Worm (Caenorhabditis elegans) whole organism, L1 larva: ENCODE measurements around the gene Y54E2A.4.

Experiments
- C16A3.4 ChIP-seq: fragments of 150-350 bp; optimal IDR thresholded peaks from 2 replicates; lab custom pipeline; 2014; ENCODE audit warnings: missing biosample characterization, missing genetic modification characterization
- C34B4.2 ChIP-seq: sonication (generic microtip); optimal IDR thresholded peaks from 2 replicates; lab custom pipeline; 2017; ENCODE audit warnings: mild to moderate bottlenecking, missing genetic modification characterization, missing compliant biosample characterization
- F16B12.6 ChIP-seq: fragments of 150-350 bp; optimal IDR thresholded peaks from 2 replicates; lab custom pipeline; 2014; ENCODE audit warnings: missing biosample characterization, missing genetic modification characterization
- aly-2 ChIP-seq: fragments of 150-350 bp; optimal IDR thresholded peaks from 2 replicates; lab custom pipeline; 2014; ENCODE audit warnings: missing biosample characterization, missing genetic modification characterization
- ama-1 ChIP-seq: fragments of 150-350 bp; optimal IDR thresholded peaks from 2 replicates; lab custom pipeline; 2014
- ceh-88 ChIP-seq: fragments of 200-800 bp; sonication (Bioruptor generic); IDR thresholded peaks from 2 replicates; pipeline ENCODE4 v1.3.6; 2022; ENCODE audit warnings: missing genetic modification characterization, missing compliant biosample characterization
- ceh-90 ChIP-seq: sonication (generic microtip); optimal IDR thresholded peaks from 2 replicates; lab custom pipeline; 2016; ENCODE audit warnings: missing genetic modification characterization, missing compliant biosample characterization
- dpl-1 ChIP-seq, 3 experiments: fragments of 150-350 bp in 2 of 3; sonication (generic microtip) in 1 of 3; optimal IDR thresholded peaks; 2 replicates each; lab custom pipeline; 2014 to 2017; ENCODE audit warnings: missing biosample characterization in 3 of 3, missing genetic modification characterization in 3 of 3, missing genetic modification reagents in 3 of 3
- dsc-1 ChIP-seq: sonication (generic microtip); optimal IDR thresholded peaks from 2 replicates; lab custom pipeline; 2016; ENCODE audit warnings: mild to moderate bottlenecking, missing genetic modification characterization, missing compliant biosample characterization
- efl-3 ChIP-seq: fragments of 200-800 bp; sonication (Bioruptor generic); optimal IDR thresholded peaks from 2 replicates; lab custom pipeline; 2018; ENCODE audit warnings: mild to moderate bottlenecking, missing genetic modification characterization, missing compliant biosample characterization
- egl-13 ChIP-seq: sonication (generic microtip); optimal IDR thresholded peaks from 2 replicates; lab custom pipeline; 2016; ENCODE audit warnings: missing genotype, missing genetic modification reagents, missing genetic modification characterization, missing compliant biosample characterization
- egl-27 ChIP-seq, 2 experiments: fragments of 150-350 bp in 1 of 2; sonication (generic microtip); optimal IDR thresholded peaks; 3 replicates each; lab custom pipeline; 2017 to 2018; ENCODE audit warnings: missing biosample characterization in 2 of 2, missing genetic modification characterization in 2 of 2, missing genetic modification reagents in 2 of 2
- elt-2 ChIP-seq: sonication (generic microtip); optimal IDR thresholded peaks from 2 replicates; lab custom pipeline; 2016; ENCODE audit warnings: missing genetic modification characterization, mild to moderate bottlenecking, inconsistent platforms, missing compliant biosample characterization, missing genetic modification reagents
- ets-5 ChIP-seq: fragments of 200-800 bp; sonication (Bioruptor generic); IDR thresholded peaks from 2 replicates; pipeline ENCODE4 v1.3.6; 2022; ENCODE audit warnings: missing genetic modification characterization, missing compliant biosample characterization
- fkh-10 ChIP-seq: sonication (generic microtip); optimal IDR thresholded peaks from 2 replicates; lab custom pipeline; 2017; ENCODE audit warnings: missing biosample characterization, missing genetic modification reagents, missing genetic modification characterization
- fkh-4 ChIP-seq: sonication (generic microtip); optimal IDR thresholded peaks from 2 replicates; lab custom pipeline; 2016; ENCODE audit warnings: missing compliant biosample characterization, missing genetic modification characterization, borderline replicate concordance
- fkh-8 ChIP-seq: sonication (generic microtip); optimal IDR thresholded peaks from 2 replicates; lab custom pipeline; 2016; ENCODE audit warnings: mild to moderate bottlenecking, missing genetic modification characterization, missing compliant biosample characterization
- fos-1 ChIP-seq: fragments of 150-350 bp; optimal IDR thresholded peaks from 2 replicates; lab custom pipeline; 2014; ENCODE audit warnings: missing biosample characterization, missing genetic modification characterization
- grh-1 ChIP-seq: fragments of 200-800 bp; sonication (Bioruptor generic); IDR thresholded peaks from 2 replicates; pipeline ENCODE4 v1.3.6; 2022; ENCODE audit warnings: missing genetic modification reagents, missing genetic modification characterization, missing compliant biosample characterization
- hlh-17 ChIP-seq: fragments of 200-800 bp; sonication (Bioruptor generic); optimal IDR thresholded peaks from 2 replicates; lab custom pipeline; 2018; ENCODE audit warnings: missing genetic modification characterization, mild to moderate bottlenecking, missing compliant biosample characterization, moderate library complexity, borderline replicate concordance
- lin-14 ChIP-seq: fragments of 200-800 bp; sonication (Bioruptor generic); optimal IDR thresholded peaks from 2 replicates; lab custom pipeline; 2018; ENCODE audit warnings: mild to moderate bottlenecking, missing genetic modification characterization, moderate library complexity, missing compliant biosample characterization
- lin-15B ChIP-seq: fragments of 150-350 bp; sonication (generic microtip); optimal IDR thresholded peaks from 3 replicates; lab custom pipeline; 2014; ENCODE audit warnings: missing biosample characterization, missing genetic modification characterization
- lin-39 ChIP-seq: fragments of 150-350 bp; optimal IDR thresholded peaks from 2 replicates; lab custom pipeline; 2014; ENCODE audit warnings: missing biosample characterization, missing genetic modification reagents, missing genetic modification characterization
- lir-3 ChIP-seq: sonication (generic microtip); optimal IDR thresholded peaks from 2 replicates; lab custom pipeline; 2016; ENCODE audit warnings: mild to moderate bottlenecking, missing genetic modification characterization, moderate library complexity, missing compliant biosample characterization; ENCODE audit not compliant: poor library complexity
- lsy-2 ChIP-seq, 2 experiments: fragments of 150-350 bp; optimal IDR thresholded peaks; 2 replicates each; lab custom pipeline; 2014; ENCODE audit warnings: missing biosample characterization in 2 of 2, missing genetic modification characterization in 2 of 2
- mab-9 ChIP-seq: fragments of 200-800 bp; sonication (Bioruptor generic); IDR thresholded peaks from 2 replicates; pipeline ENCODE4 v1.3.6; 2022; ENCODE audit warnings: missing genetic modification reagents, missing genetic modification characterization, missing compliant biosample characterization
- mef-2 ChIP-seq: fragments of 150-350 bp; optimal IDR thresholded peaks from 2 replicates; lab custom pipeline; 2014; ENCODE audit warnings: missing biosample characterization, missing genetic modification characterization
- mep-1 ChIP-seq: fragments of 150-350 bp; optimal IDR thresholded peaks from 2 replicates; lab custom pipeline; 2014; ENCODE audit warnings: missing biosample characterization, missing genetic modification characterization
- nhr-12 ChIP-seq: sonication (generic microtip); optimal IDR thresholded peaks from 2 replicates; lab custom pipeline; 2017; ENCODE audit warnings: missing biosample characterization, missing genetic modification characterization
- nhr-19 ChIP-seq: fragments of 200-800 bp; sonication (Bioruptor generic); conservative IDR thresholded peaks from 2 replicates; pipeline ENCODE4 v1.3.6; 2022; ENCODE audit warnings: missing genetic modification characterization, missing compliant biosample characterization
- nhr-28 ChIP-seq: fragments of 150-350 bp; optimal IDR thresholded peaks from 2 replicates; lab custom pipeline; 2014; ENCODE audit warnings: missing biosample characterization, missing genetic modification characterization
- nhr-76 ChIP-seq: sonication (generic microtip); optimal IDR thresholded peaks from 2 replicates; lab custom pipeline; 2017; ENCODE audit warnings: missing biosample characterization, missing genetic modification characterization
- nhr-77 ChIP-seq: fragments of 150-350 bp; optimal IDR thresholded peaks from 2 replicates; lab custom pipeline; 2014; ENCODE audit warnings: missing biosample characterization, missing genetic modification characterization
- nhr-84 ChIP-seq: sonication (generic microtip); optimal IDR thresholded peaks from 2 replicates; lab custom pipeline; 2017; ENCODE audit warnings: missing biosample characterization, missing genetic modification characterization
- pag-3 ChIP-seq: sonication (generic microtip); optimal IDR thresholded peaks from 2 replicates; lab custom pipeline; 2017; ENCODE audit warnings: missing genetic modification characterization, mild to moderate bottlenecking, missing compliant biosample characterization, antibody characterized with exemption, borderline replicate concordance; ENCODE audit not compliant: insufficient read depth
- pqm-1 ChIP-seq: sonication (generic microtip); optimal IDR thresholded peaks from 3 replicates; lab custom pipeline; 2017; ENCODE audit warnings: missing biosample characterization, missing genetic modification characterization
- rnt-1 ChIP-seq: sonication (generic microtip); optimal IDR thresholded peaks from 2 replicates; lab custom pipeline; 2016; ENCODE audit warnings: mild to moderate bottlenecking, missing genetic modification characterization, moderate library complexity, missing compliant biosample characterization
- skn-1 ChIP-seq: fragments of 150-350 bp; optimal IDR thresholded peaks from 2 replicates; lab custom pipeline; 2014; ENCODE audit warnings: missing biosample characterization, missing genetic modification characterization
- snpc-4 ChIP-seq: fragments of 150-350 bp; optimal IDR thresholded peaks from 2 replicates; lab custom pipeline; 2014; ENCODE audit warnings: missing biosample characterization, missing genetic modification characterization
- snu-23 ChIP-seq: sonication (generic microtip); optimal IDR thresholded peaks from 2 replicates; lab custom pipeline; 2016; ENCODE audit warnings: missing genetic modification characterization, missing compliant biosample characterization
- sox-4 ChIP-seq: sonication (generic microtip); optimal IDR thresholded peaks from 2 replicates; lab custom pipeline; 2016; ENCODE audit warnings: missing genetic modification characterization, missing compliant biosample characterization
- sup-37 ChIP-seq: fragments of 200-800 bp; sonication (Bioruptor generic); optimal IDR thresholded peaks from 2 replicates; lab custom pipeline; 2018; ENCODE audit warnings: mild to moderate bottlenecking, missing genetic modification characterization, missing compliant biosample characterization
- tbx-2 ChIP-seq: sonication (generic microtip); optimal IDR thresholded peaks from 2 replicates; lab custom pipeline; 2016; ENCODE audit warnings: missing genetic modification characterization, missing compliant biosample characterization
- unc-30 ChIP-seq: sonication (generic microtip); optimal IDR thresholded peaks from 2 replicates; lab custom pipeline; 2017; ENCODE audit warnings: missing biosample characterization, missing genetic modification characterization
- unc-62 ChIP-seq: fragments of 150-350 bp; optimal IDR thresholded peaks from 2 replicates; lab custom pipeline; 2014; ENCODE audit warnings: missing biosample characterization, missing genetic modification reagents, missing genetic modification characterization
- unc-86 ChIP-seq: sonication (generic microtip); optimal IDR thresholded peaks from 2 replicates; lab custom pipeline; 2016; ENCODE audit warnings: missing genetic modification characterization, missing compliant biosample characterization
- vab-15 ChIP-seq: sonication (generic microtip); optimal IDR thresholded peaks from 2 replicates; lab custom pipeline; 2017; ENCODE audit warnings: missing genotype, mild to moderate bottlenecking, missing genetic modification characterization, missing compliant biosample characterization
- xbp-1 ChIP-seq: sonication (generic microtip); optimal IDR thresholded peaks from 2 replicates; lab custom pipeline; 2016; ENCODE audit warnings: missing genetic modification characterization, missing compliant biosample characterization
- zag-1 ChIP-seq: fragments of 150-350 bp; optimal IDR thresholded peaks from 2 replicates; lab custom pipeline; 2014; ENCODE audit warnings: missing biosample characterization, missing genetic modification characterization
- zip-4 ChIP-seq: fragments of 200-800 bp; sonication (Bioruptor generic); optimal IDR thresholded peaks from 2 replicates; lab custom pipeline; 2018; ENCODE audit warnings: mild to moderate bottlenecking, missing genetic modification characterization, moderate library complexity, missing compliant biosample characterization
- ztf-11 ChIP-seq, 2 experiments: sonication (generic microtip); optimal IDR thresholded peaks; 2 replicates each; lab custom pipeline; 2016 to 2017; ENCODE audit warnings: missing genetic modification characterization in 2 of 2, missing biosample characterization in 1 of 2, missing compliant biosample characterization in 1 of 2

Gene Y54E2A.4

DNA sequence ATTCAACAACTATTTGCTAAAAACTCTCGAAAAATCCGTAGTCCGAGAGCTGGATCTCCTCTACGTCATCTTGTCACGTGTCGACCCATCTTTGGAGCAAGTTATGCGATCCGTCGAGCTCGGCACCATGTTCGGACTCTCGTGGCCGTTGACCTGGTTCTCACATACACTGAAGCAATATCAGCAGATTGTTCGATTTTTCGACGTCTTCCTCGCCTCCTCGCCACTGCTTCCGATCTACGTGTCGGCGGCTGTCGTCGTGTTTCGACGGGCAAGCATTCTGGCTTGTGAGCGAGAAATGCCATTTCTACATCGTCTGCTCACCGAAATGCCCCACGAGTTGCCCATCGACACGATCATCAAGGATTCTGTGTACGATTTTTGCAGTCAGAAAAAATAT lies 44.9 kb downstream of the Y54E2A.4 start:
- no peak for TF ChIP-seq ztf-11 (tag; optimal IDR thresholded peaks at IDR 0.05; lab: Kevin White, UChicago)
- no peak for TF ChIP-seq sox-4 (tag; lab: Kevin White, UChicago)
- no peak for TF ChIP-seq snpc-4 (tag; lab: Kevin White, UChicago)
- no peak for TF ChIP-seq nhr-28
- no peak for TF ChIP-seq tbx-2 (tag; lab: Kevin White, UChicago)

DNA sequence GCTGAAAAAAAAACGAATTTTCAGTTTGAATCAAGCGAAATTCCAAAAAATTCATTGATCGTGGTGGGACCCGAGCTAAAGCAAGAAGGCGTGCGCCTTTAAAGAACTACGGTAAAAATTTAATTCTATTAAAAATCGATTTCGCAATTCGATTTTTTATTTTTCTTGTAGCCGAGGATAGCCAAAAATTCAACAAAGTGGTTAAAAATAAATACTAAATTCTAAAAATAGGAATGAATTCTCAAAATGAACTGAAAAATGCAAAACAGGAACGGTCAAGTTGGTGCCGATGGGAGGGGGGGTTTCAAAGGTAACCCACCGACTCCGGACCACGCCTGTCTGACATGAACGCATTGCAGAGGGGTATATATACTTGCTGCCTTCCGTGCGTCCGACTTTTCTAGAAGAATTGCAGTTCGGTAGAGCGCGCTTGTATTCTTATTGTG lies 46.7 kb downstream of the Y54E2A.4 start:
- no peak for TF ChIP-seq mef-2 (tag; lab: Kevin White, UChicago)
- no peak for TF ChIP-seq lin-39
- no peak for TF ChIP-seq ceh-88
- peak; percentile 33 for TF ChIP-seq dsc-1
- TF ChIP-seq snpc-4 (tag; lab: Kevin White, UChicago) = peak; percentile 96
- no peak for TF ChIP-seq egl-27 (tag; optimal IDR thresholded peaks at IDR 0.05; lab: Kevin White, UChicago)
- TF ChIP-seq lin-15B (tag; lab: Kevin White, UChicago) = no peak
- peak; percentile 19 for TF ChIP-seq C16A3.4 (tag; lab: Kevin White, UChicago)
- no peak for TF ChIP-seq ztf-11 (tag; optimal IDR thresholded peaks at IDR 0.05; lab: Kevin White, UChicago)
- no peak for TF ChIP-seq zip-4 (GFP tag; lab: Kevin White, UChicago)
- TF ChIP-seq tbx-2 (tag; lab: Kevin White, UChicago) = peak; percentile 14
- TF ChIP-seq efl-3 (GFP tag; lab: Kevin White, UChicago) = no peak
- TF ChIP-seq unc-62 (GFP tag; lab: Kevin White, UChicago) = no peak
- no peak for TF ChIP-seq nhr-12 (tag; lab: Kevin White, UChicago)
- no peak for TF ChIP-seq C34B4.2 (tag; lab: Kevin White, UChicago)
- peak; percentile 53 for TF ChIP-seq nhr-19
- TF ChIP-seq fkh-8 (tag; lab: Kevin White, UChicago) = peak; percentile 44
- TF ChIP-seq vab-15 (tag; lab: Kevin White, UChicago) = no peak
- TF ChIP-seq ama-1 (lab: Kevin White, UChicago) = no peak
- TF ChIP-seq lir-3 (tag; lab: Kevin White, UChicago) = no peak
- TF ChIP-seq mep-1 (tag; lab: Kevin White, UChicago) = no peak
- TF ChIP-seq unc-30 = no peak
- TF ChIP-seq grh-1 (GFP tag; lab: Robert Waterston, UW) = no peak
- peak; percentile 22 to 50 for TF ChIP-seq lsy-2 (tag; optimal IDR thresholded peaks at IDR 0.05; lab: Kevin White, UChicago)
- peak; percentile 26 for TF ChIP-seq skn-1 (tag; lab: Kevin White, UChicago)
- TF ChIP-seq elt-2 (tag; lab: Kevin White, UChicago) = no peak
- TF ChIP-seq pqm-1 (tag; lab: Kevin White, UChicago) = no peak
- TF ChIP-seq ets-5 (GFP tag; lab: Robert Waterston, UW) = no peak
- TF ChIP-seq aly-2 (tag; lab: Kevin White, UChicago) = no peak
- TF ChIP-seq nhr-84 = no peak
- no peak for TF ChIP-seq fkh-10
- TF ChIP-seq pag-3 (tag; lab: Kevin White, UChicago) = no peak
- peak; percentile 3 for TF ChIP-seq egl-13 (tag; lab: Kevin White, UChicago)
- TF ChIP-seq dpl-1 (GFP tag; optimal IDR thresholded peaks at IDR 0.05; lab: Kevin White, UChicago) = peak; percentile 10 to 33 (median 29)
- no peak for TF ChIP-seq nhr-77 (tag; lab: Kevin White, UChicago)
- no peak for TF ChIP-seq nhr-76 (tag; lab: Kevin White, UChicago)
- peak; percentile 50 for TF ChIP-seq snu-23
- no peak for TF ChIP-seq sup-37
- no peak for TF ChIP-seq fkh-4 (tag; lab: Kevin White, UChicago)
- TF ChIP-seq zag-1 (tag; lab: Kevin White, UChicago) = no peak
- TF ChIP-seq nhr-28 = no peak
- TF ChIP-seq F16B12.6 = no peak
- TF ChIP-seq ceh-90 (tag; lab: Kevin White, UChicago) = no peak
- TF ChIP-seq lin-14 = peak; percentile 34
- peak; percentile 62 for TF ChIP-seq rnt-1 (tag; lab: Kevin White, UChicago)
- no peak for TF ChIP-seq fos-1 (tag; lab: Kevin White, UChicago)
- peak; percentile 34 for TF ChIP-seq xbp-1 (tag; lab: Kevin White, UChicago)
- no peak for TF ChIP-seq hlh-17
- peak; percentile 22 for TF ChIP-seq unc-86
- TF ChIP-seq mab-9 (GFP tag; lab: Robert Waterston, UW) = no peak
